Worm (Caenorhabditis elegans) whole organism, L4 larva: Measurements from ENCODE around the gene str-176.

ENCODE experiments used
- ama-1 ChIP-seq: fragments of 150-350 bp; optimal IDR thresholded peaks from 2 replicates; lab custom pipeline; 2014; ENCODE audit warnings: inconsistent platforms, mixed read lengths
- ceh-28 ChIP-seq: fragments of 150-350 bp; optimal IDR thresholded peaks from 2 replicates; lab custom pipeline; 2014; ENCODE audit warnings: missing biosample characterization, missing genetic modification reagents, missing genetic modification characterization
- ceh-62 ChIP-seq: sonication (generic microtip); optimal IDR thresholded peaks from 2 replicates; lab custom pipeline; 2017; ENCODE audit warnings: missing biosample characterization, missing genetic modification characterization
- lin-39 ChIP-seq: fragments of 150-350 bp; optimal IDR thresholded peaks from 2 replicates; lab custom pipeline; 2014; ENCODE audit warnings: missing biosample characterization, missing genetic modification reagents, missing genetic modification characterization
- nhr-11 ChIP-seq: fragments of 150-350 bp; optimal IDR thresholded peaks from 2 replicates; lab custom pipeline; 2014; ENCODE audit warnings: missing biosample characterization, missing genetic modification characterization
- nhr-237 ChIP-seq: sonication (generic microtip); optimal IDR thresholded peaks from 2 replicates; lab custom pipeline; 2017; ENCODE audit warnings: missing biosample characterization, missing genetic modification characterization
- nhr-28 ChIP-seq: fragments of 150-350 bp; optimal IDR thresholded peaks from 2 replicates; lab custom pipeline; 2014; ENCODE audit warnings: missing biosample characterization, missing genetic modification characterization
- pha-4 ChIP-seq, 2 experiments: fragments of 150-350 bp in 1 of 2; fragments of 200-800 bp in 1 of 2; sonication (Bioruptor generic) in 1 of 2; IDR thresholded peaks in 1 of 2; optimal IDR thresholded peaks in 1 of 2; 2 replicates each; pipeline versions ENCODE4 v1.3.6 to Lab custom; 2014 to 2022; ENCODE audit warnings: missing genetic modification characterization in 2 of 2, missing genetic modification reagents in 2 of 2, missing biosample characterization in 1 of 2, missing compliant biosample characterization in 1 of 2
- skn-1 ChIP-seq: fragments of 150-350 bp; optimal IDR thresholded peaks from 2 replicates; lab custom pipeline; 2014; ENCODE audit warnings: missing biosample characterization, missing genetic modification characterization
- tra-1 ChIP-seq: fragments of 200-800 bp; sonication (Bioruptor generic); IDR thresholded peaks from 2 replicates; pipeline ENCODE4 v1.3.6; 2022; ENCODE audit warnings: missing genetic modification reagents, missing genetic modification characterization, missing compliant biosample characterization
- unc-130 ChIP-seq: sonication (generic microtip); optimal IDR thresholded peaks from 2 replicates; lab custom pipeline; 2016; ENCODE audit warnings: missing genetic modification reagents, missing genetic modification characterization, missing compliant biosample characterization
- unc-62 ChIP-seq, 3 experiments: fragments of 150-350 bp in 1 of 3; sonication (generic microtip); optimal IDR thresholded peaks in 2 of 3; peaks in 1 of 3; 1 replicate in 1 of 3; 2 replicates in 2 of 3; lab custom pipeline; 2014 to 2017; ENCODE audit warnings: missing biosample characterization in 3 of 3, missing genetic modification characterization in 3 of 3, missing genetic modification reagents in 3 of 3, missing genotype in 1 of 3

DNA sequence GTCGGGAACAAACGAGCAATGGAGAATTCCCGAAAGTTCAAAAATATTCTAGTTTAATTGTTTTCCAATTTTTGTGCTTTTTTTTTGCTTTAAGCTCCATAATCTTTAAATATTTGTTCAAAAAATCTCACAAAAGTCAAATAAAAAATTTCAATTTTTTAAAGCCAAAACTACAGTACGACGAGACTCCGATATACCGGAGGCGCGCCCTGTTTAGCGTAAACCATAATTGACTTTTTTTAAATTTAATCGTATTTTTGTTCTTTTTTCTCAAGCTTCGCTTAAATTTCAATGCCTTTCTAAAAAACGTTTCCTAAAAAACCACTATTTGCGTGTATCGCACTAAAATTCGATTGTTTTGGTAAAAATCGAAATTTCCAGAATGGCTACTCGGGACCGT is 6.7 kb downstream of the str-176 start, which contains the start of gene syx-4:
- TF ChIP-seq pha-4 (GFP tag; IDR thresholded peaks at IDR 0.05; lab: Robert Waterston, UW) (no peak), pha-4 (tag; optimal IDR thresholded peaks at IDR 0.05; lab: Kevin White, UChicago) (no peak), unc-130 (GFP tag; lab: Kevin White, UChicago) (no peak), unc-62 (GFP tag; optimal IDR thresholded peaks at IDR 0.05 in 1 of 2; lab: Kevin White, UChicago) (no peak), unc-62 (tag; optimal IDR thresholded peaks at IDR 0.05; lab: Kevin White, UChicago) (no peak), skn-1 (tag; lab: Kevin White, UChicago) (no peak), nhr-237 (tag; lab: Kevin White, UChicago) (no peak), nhr-11 (no peak), lin-39 (tag; lab: Kevin White, UChicago) (no peak), ama-1 (lab: Kevin White, UChicago) (no peak), ceh-28 (no peak), tra-1 (GFP tag; lab: Robert Waterston, UW) (no peak), nhr-28 (tag; lab: Kevin White, UChicago) (no peak), ceh-62 (tag; lab: Kevin White, UChicago) (no peak)
